Fruit fly (Drosophila melanogaster) whole organism, embryonic: ENCODE data around the gene CG14147.

Source experiments
- CG15479 ChIP-seq: fragments of 200-800 bp; sonication (Bioruptor generic); optimal IDR thresholded peaks from 3 replicates; lab custom pipeline; 2019; ENCODE audit warnings: missing biosample characterization, mild to moderate bottlenecking, missing genetic modification characterization, moderate library complexity
- CG6689 ChIP-seq: fragments of 200-800 bp; sonication (Bioruptor generic); IDR thresholded peaks from 2 replicates; pipeline ENCODE4 v1.3.6; 2022; ENCODE audit warnings: missing biosample characterization, missing genetic modification characterization
- HLH54F ChIP-seq: fragments of 200-800 bp; sonication (Bioruptor generic); optimal IDR thresholded peaks from 3 replicates; lab custom pipeline; 2016; ENCODE audit warnings: missing biosample characterization, missing genetic modification characterization
- Nf-YA ChIP-seq: fragments of 200-800 bp; sonication (Bioruptor generic); IDR thresholded peaks from 2 replicates; pipeline ENCODE4 v1.3.6; 2022; ENCODE audit warnings: missing biosample characterization, missing genetic modification characterization
- Pdp1 ChIP-seq, 2 experiments: fragments of 200-800 bp; sonication (Bioruptor generic); optimal IDR thresholded peaks; 3 replicates each; lab custom pipeline; 2016; ENCODE audit warnings: missing biosample characterization in 2 of 2, missing genetic modification characterization in 2 of 2, mild to moderate bottlenecking in 1 of 2, moderate library complexity in 1 of 2
- Ravus ChIP-seq: fragments of 200-800 bp; sonication (Bioruptor generic); IDR thresholded peaks from 2 replicates; pipeline ENCODE4 v1.3.6; 2022; ENCODE audit warnings: missing biosample characterization, missing genetic modification characterization
- ara ChIP-seq: fragments of 200-800 bp; sonication (Bioruptor generic); IDR thresholded peaks from 2 replicates; pipeline ENCODE4 v1.3.6; 2022; ENCODE audit warnings: missing biosample characterization, missing genetic modification characterization
- dmrt11E ChIP-seq: fragments of 200-800 bp; sonication (Bioruptor generic); optimal IDR thresholded peaks from 3 replicates; lab custom pipeline; 2018; ENCODE audit warnings: missing biosample characterization, mild to moderate bottlenecking, missing genetic modification characterization, moderate library complexity
- ewg ChIP-seq: fragments of 200-800 bp; sonication (Bioruptor generic); optimal IDR thresholded peaks from 3 replicates; lab custom pipeline; 2017; ENCODE audit warnings: mild to moderate bottlenecking, missing biosample characterization, missing genetic modification reagents, missing genetic modification characterization
- sens-2 ChIP-seq: fragments of 200-800 bp; sonication (Bioruptor generic); IDR thresholded peaks from 2 replicates; pipeline ENCODE4 v1.3.6; 2022; ENCODE audit warnings: missing biosample characterization, missing genetic modification characterization

DNA sequence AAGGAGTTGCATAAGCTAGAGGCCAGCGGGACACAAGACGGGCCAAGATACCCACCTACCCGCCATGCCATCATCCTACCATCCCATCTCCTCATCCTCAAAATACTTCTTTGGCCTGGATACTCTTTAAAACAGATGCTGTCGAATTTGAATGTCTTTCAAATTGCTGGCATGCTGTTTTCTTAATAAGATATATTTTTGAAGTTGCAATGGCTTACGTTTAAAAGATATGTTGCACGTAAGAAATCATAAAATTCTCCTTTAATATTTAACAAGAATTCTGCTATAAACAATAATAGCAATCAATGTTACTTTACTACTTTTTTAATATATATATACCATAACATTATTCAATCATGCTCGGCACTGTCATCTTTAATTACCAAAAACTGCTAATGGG lies 4.5 kb upstream of the CG14147 start:
- no peak for TF ChIP-seq Ravus (GFP tag; lab: Robert Waterston, UW)
- no peak for TF ChIP-seq Nf-YA (GFP tag; lab: Robert Waterston, UW)
- TF ChIP-seq ewg: no peak
- no peak for TF ChIP-seq dmrt11E
- no peak for TF ChIP-seq CG6689 (GFP tag; lab: Robert Waterston, UW)
- no peak for TF ChIP-seq CG15479 (GFP tag; lab: Kevin White, UChicago)
- TF ChIP-seq HLH54F (GFP tag; lab: Kevin White, UChicago): no peak
- TF ChIP-seq Pdp1 (GFP tag; optimal IDR thresholded peaks at IDR 0.05; lab: Kevin White, UChicago): no peak
- no peak for TF ChIP-seq ara (GFP tag; lab: Robert Waterston, UW)
- no peak for TF ChIP-seq sens-2 (GFP tag; lab: Robert Waterston, UW)
